Worm (Caenorhabditis elegans): ENCODE measurements around the gene nmy-3.
"Not testable (repeated sequence)": the region's sequence is repeated elsewhere in the genome, so short reads cannot be mapped to it uniquely, and the experiment has no call there.

The nmy-3 gene

ce11 chrIV:9274008-9274529 is at the start of gene nmy-3:
Gene nmy-3, plus strand, starts transcription at chrIV:9274479.
- TF ChIP-seq tbx-37 (GFP tag; conservative IDR thresholded peaks at IDR 0.05) (no peak), pes-1 (GFP tag; IDR thresholded peaks at IDR 0.05) (no peak), tbx-11 (GFP tag; IDR thresholded peaks at IDR 0.05) (no peak), ets-7 (tag; optimal IDR thresholded peaks at IDR 0.05) (no peak), tra-4 (tag; optimal IDR thresholded peaks at IDR 0.05) (no peak), ama-1 (optimal IDR thresholded peaks at IDR 0.05) (no peak), ceh-36 (tag; optimal IDR thresholded peaks at IDR 0.05) (no peak), B0310.2 (tag; optimal IDR thresholded peaks at IDR 0.05) (no peak)

ce11 chrIV:9224825-9225224 is 49.5 kb upstream of the nmy-3 start, which contains the start of gene C46C2.3:
Gene C46C2.3, plus strand, starts transcription at chrIV:9225125.
- TF ChIP-seq ama-1 (optimal IDR thresholded peaks at IDR 0.05) (no peak), hmg-4 (GFP tag; optimal IDR thresholded peaks at IDR 0.05) (no peak), ceh-36 (tag; optimal IDR thresholded peaks at IDR 0.05) (no peak), B0310.2 (tag; optimal IDR thresholded peaks at IDR 0.05) (no peak), scrt-1 (GFP tag; IDR thresholded peaks at IDR 0.05) (no peak), hnd-1 (tag; optimal IDR thresholded peaks at IDR 0.05) (no peak), aly-1 (tag; optimal IDR thresholded peaks at IDR 0.05) (no peak), sea-1 (GFP tag; conservative IDR thresholded peaks at IDR 0.05) (no peak), pes-1 (GFP tag; IDR thresholded peaks at IDR 0.05) (no peak), ets-7 (tag; optimal IDR thresholded peaks at IDR 0.05) (no peak)

DNA sequence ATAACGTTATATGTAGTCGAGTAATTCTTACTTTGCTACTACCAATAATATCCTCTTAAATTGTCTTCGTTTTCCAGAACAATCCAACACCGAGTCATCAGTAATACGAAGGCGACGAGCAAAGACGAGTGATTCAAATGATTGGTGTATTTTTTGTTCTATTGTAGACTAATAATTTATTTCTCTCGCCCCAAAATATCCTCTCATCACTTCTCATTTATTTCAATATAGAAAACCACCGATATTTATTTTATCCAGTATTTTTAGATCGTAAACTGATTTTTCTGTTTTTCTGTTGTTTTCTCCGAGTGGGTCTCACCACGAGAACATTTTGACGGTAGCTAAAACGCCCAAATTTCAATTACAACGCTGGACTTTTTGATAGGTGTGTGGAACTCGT is 46.6 kb upstream of the nmy-3 start:
- TF ChIP-seq pes-1 (GFP tag; IDR thresholded peaks at IDR 0.05) (no peak), ama-1 (optimal IDR thresholded peaks at IDR 0.05) (no peak)

DNA sequence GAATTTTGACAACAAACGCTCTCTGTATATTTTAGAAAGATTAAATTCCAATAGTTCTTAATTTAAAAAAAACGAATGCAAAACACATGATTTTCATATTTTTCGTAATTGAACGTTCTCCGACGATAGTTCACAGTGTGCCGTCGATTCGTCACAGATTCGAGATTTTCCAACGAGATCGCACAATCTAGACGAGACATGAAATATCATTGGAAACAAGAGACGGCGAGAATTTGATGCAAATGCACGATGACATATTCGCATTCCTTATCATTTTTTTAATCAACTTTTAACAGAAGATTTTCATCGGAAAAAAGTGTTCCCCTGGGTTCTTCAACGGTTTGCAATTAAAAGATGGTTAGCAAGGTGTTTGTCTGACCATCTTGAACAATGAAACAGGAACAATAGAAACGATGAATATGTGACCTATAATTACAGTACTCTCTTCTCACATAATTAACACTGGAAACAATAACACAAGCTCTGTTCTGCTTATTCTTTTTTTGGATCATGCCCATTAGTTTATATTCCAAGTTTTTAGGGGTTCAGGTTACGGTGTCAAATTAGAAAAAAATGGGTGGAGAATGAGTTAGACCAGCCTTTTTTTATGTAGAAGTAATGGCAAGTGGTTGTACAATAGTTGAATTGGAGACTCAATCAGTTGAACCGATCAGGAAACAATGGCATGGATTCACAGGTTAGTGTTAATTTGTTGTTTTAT is 41.7 kb upstream of the nmy-3 start, which contains the start of gene Y11D7A.3:
Gene Y11D7A.3 (plus strand): TSS at position 671 of the 721 bp plus-strand sequence.
- TF ChIP-seq aly-1 (tag; optimal IDR thresholded peaks at IDR 0.05) (no peak), ets-7 (tag; optimal IDR thresholded peaks at IDR 0.05) (no peak), pes-1 (GFP tag; IDR thresholded peaks at IDR 0.05) (no peak), tra-4 (tag; optimal IDR thresholded peaks at IDR 0.05) (no peak), ama-1 (optimal IDR thresholded peaks at IDR 0.05) (no peak), scrt-1 (GFP tag; IDR thresholded peaks at IDR 0.05) (no peak), ceh-36 (tag; optimal IDR thresholded peaks at IDR 0.05) (no peak), tbx-37 (GFP tag; conservative IDR thresholded peaks at IDR 0.05) (no peak), B0310.2 (tag; optimal IDR thresholded peaks at IDR 0.05) (no peak), flt-1 (GFP tag; IDR thresholded peaks at IDR 0.05) (no peak)

DNA sequence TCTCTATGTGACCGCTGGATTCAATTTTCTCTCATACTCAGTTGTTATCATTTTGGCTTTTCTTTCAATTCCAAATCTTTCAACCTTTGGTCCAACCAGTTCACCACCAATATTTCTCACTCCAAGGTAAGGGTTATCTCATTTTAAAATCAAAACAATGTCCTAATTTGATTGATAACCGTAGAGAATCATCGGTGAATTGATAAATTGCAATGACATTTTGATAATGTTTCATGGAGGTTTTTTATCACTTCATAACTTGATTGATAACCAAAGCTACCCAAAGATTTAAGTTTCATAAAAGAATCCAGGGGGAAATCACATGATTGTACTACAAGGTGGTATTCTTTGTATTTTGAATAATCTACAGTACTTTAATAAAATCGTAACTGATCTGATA is 35.1 kb upstream of the nmy-3 start:
- no peak for TF ChIP-seq flt-1 (GFP tag; IDR thresholded peaks at IDR 0.05)
- no peak for TF ChIP-seq tbx-37 (GFP tag; conservative IDR thresholded peaks at IDR 0.05)
- TF ChIP-seq aly-1 (tag; optimal IDR thresholded peaks at IDR 0.05): no peak
- no peak for TF ChIP-seq tra-4 (tag; optimal IDR thresholded peaks at IDR 0.05)
- no peak for TF ChIP-seq tbx-11 (GFP tag; IDR thresholded peaks at IDR 0.05)
- no peak for TF ChIP-seq hmg-4 (GFP tag; optimal IDR thresholded peaks at IDR 0.05)

ce11 chrIV:9243670-9244069 is 30.6 kb upstream of the nmy-3 start, which contains the start of gene rab-28:
Gene rab-28, minus strand, starts transcription at chrIV:9244012.
- no peak for TF ChIP-seq F13C5.2 (tag; optimal IDR thresholded peaks at IDR 0.05)
- TF ChIP-seq pes-1 (GFP tag; IDR thresholded peaks at IDR 0.05): no peak
- TF ChIP-seq tbx-37 (GFP tag; conservative IDR thresholded peaks at IDR 0.05): no peak
- no peak for TF ChIP-seq aly-1 (tag; optimal IDR thresholded peaks at IDR 0.05)
- no peak for TF ChIP-seq hnd-1 (tag; optimal IDR thresholded peaks at IDR 0.05)
- TF ChIP-seq tbx-11 (GFP tag; IDR thresholded peaks at IDR 0.05): no peak
- TF ChIP-seq ceh-13 (GFP tag; optimal IDR thresholded peaks at IDR 0.05): no peak
- TF ChIP-seq flt-1 (GFP tag; IDR thresholded peaks at IDR 0.05): no peak
- TF ChIP-seq ama-1 (optimal IDR thresholded peaks at IDR 0.05): no peak
- TF ChIP-seq tra-4 (tag; optimal IDR thresholded peaks at IDR 0.05): no peak
- no peak for TF ChIP-seq hmg-4 (GFP tag; optimal IDR thresholded peaks at IDR 0.05)
- TF ChIP-seq ceh-36 (tag; optimal IDR thresholded peaks at IDR 0.05): no peak
- TF ChIP-seq B0310.2 (tag; optimal IDR thresholded peaks at IDR 0.05): no peak
- TF ChIP-seq sea-1 (GFP tag; conservative IDR thresholded peaks at IDR 0.05): no peak

DNA sequence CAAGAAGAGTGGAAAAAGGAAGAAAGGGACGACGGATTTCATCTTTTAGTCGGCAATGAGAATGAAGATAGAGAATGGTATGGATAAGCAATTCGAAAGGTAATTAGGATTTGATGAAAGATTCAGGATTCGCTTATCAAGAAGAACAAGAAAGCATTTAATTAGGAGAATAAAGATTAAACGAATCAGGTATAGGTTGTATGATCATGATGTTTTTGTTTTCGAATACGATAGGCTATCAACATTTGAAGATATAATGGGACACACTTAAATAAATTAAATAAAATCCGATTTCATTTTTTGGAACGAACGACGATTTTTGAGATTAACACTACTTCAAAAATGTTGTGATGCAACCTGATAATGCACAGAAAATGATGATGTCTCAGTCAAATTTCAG is 28.9 kb upstream of the nmy-3 start, which contains the start of gene Y11D7A.5:
Gene Y11D7A.5 (minus strand): TSS at position 101 of the 400 bp plus-strand sequence.
- TF ChIP-seq hmg-4 (GFP tag; optimal IDR thresholded peaks at IDR 0.05) (no peak), sea-1 (GFP tag; conservative IDR thresholded peaks at IDR 0.05) (no peak), ets-7 (tag; optimal IDR thresholded peaks at IDR 0.05) (no peak)

DNA sequence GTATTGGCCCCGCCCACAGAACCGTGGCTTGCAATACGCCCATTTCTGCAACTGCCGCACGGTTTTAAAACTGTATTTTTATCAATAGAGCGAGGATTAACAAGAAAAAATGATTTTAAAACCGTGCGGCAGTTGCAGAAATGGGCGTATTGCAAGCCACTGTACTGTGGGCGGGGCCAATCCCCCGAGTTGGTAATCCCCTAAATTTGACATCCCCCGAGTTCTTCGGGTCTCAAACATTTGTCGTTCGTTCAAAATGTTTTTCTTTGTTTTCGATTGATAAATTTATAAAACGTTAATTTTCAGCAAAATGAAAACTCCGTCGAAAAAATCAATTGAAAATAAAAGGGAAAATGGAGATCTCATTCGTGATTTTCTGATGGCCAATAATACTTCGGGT is 25.1 kb upstream of the nmy-3 start, which contains the start of gene Y11D7A.7:
Gene Y11D7A.7 (plus strand): TSS at position 301 of the 400 bp plus-strand sequence.
- not testable (repeated sequence) for TF ChIP-seq hmg-4 (GFP tag; optimal IDR thresholded peaks at IDR 0.05); ceh-36 (tag; optimal IDR thresholded peaks at IDR 0.05); hmbx-1 (tag; optimal IDR thresholded peaks at IDR 0.05)
